Worm (Caenorhabditis elegans) whole organism, late embryonic: ENCODE data around the gene C18H7.4.

Source experiments
- C38D4.7 ChIP-seq: fragments of 200-800 bp; sonication (Bioruptor generic); optimal IDR thresholded peaks from 2 replicates; lab custom pipeline; 2018; ENCODE audit warnings: mild to moderate bottlenecking, missing genetic modification characterization, moderate library complexity, missing compliant biosample characterization
- ama-1 ChIP-seq: fragments of 150-350 bp; optimal IDR thresholded peaks from 2 replicates; lab custom pipeline; 2014
- ceh-14 ChIP-seq: sonication (generic microtip); optimal IDR thresholded peaks from 2 replicates; lab custom pipeline; 2016; ENCODE audit warnings: missing genotype, missing genetic modification characterization, missing compliant biosample characterization
- ceh-2 ChIP-seq: sonication (generic microtip); optimal IDR thresholded peaks from 2 replicates; lab custom pipeline; 2016; ENCODE audit warnings: missing genotype, missing genetic modification characterization, missing compliant biosample characterization
- elt-2 ChIP-seq: sonication (generic microtip); optimal IDR thresholded peaks from 2 replicates; lab custom pipeline; 2016; ENCODE audit warnings: missing genetic modification reagents, missing genetic modification characterization, missing compliant biosample characterization
- gmeb-2 ChIP-seq: sonication (generic microtip); optimal IDR thresholded peaks from 2 replicates; lab custom pipeline; 2016; ENCODE audit warnings: missing genetic modification characterization, inconsistent platforms, missing compliant biosample characterization
- lim-6 ChIP-seq: sonication (generic microtip); optimal IDR thresholded peaks from 2 replicates; lab custom pipeline; 2016; ENCODE audit warnings: missing genetic modification characterization, missing compliant biosample characterization
- lin-11 ChIP-seq: fragments of 200-800 bp; sonication (Bioruptor generic); optimal IDR thresholded peaks from 2 replicates; lab custom pipeline; 2018; ENCODE audit warnings: mild to moderate bottlenecking, missing genetic modification characterization, missing compliant biosample characterization
- pag-3 ChIP-seq: sonication (generic microtip); optimal IDR thresholded peaks from 2 replicates; lab custom pipeline; 2016; ENCODE audit warnings: missing compliant biosample characterization, missing genetic modification characterization, borderline replicate concordance
- pha-4 ChIP-seq: fragments of 150-350 bp; optimal IDR thresholded peaks from 2 replicates; lab custom pipeline; 2018; ENCODE audit warnings: missing biosample characterization, missing genetic modification reagents, missing genetic modification characterization
- sox-4 ChIP-seq: sonication (generic microtip); optimal IDR thresholded peaks from 2 replicates; lab custom pipeline; 2017; ENCODE audit warnings: mild to moderate bottlenecking, missing genetic modification characterization, inconsistent platforms, missing compliant biosample characterization
- unc-42 ChIP-seq: sonication (generic microtip); optimal IDR thresholded peaks from 2 replicates; lab custom pipeline; 2016; ENCODE audit warnings: missing genotype, missing genetic modification characterization, missing compliant biosample characterization
- unc-55 ChIP-seq: sonication (generic microtip); optimal IDR thresholded peaks from 2 replicates; lab custom pipeline; 2017; ENCODE audit warnings: missing biosample characterization, missing genetic modification reagents, missing genetic modification characterization

- TF ChIP-seq gmeb-2 (tag; lab: Kevin White, UChicago) (no peak), pha-4 (tag; lab: Kevin White, UChicago) (no peak), ceh-2 (tag; lab: Kevin White, UChicago) (no peak), elt-2 (tag; lab: Kevin White, UChicago) (no peak), ceh-14 (no peak), sox-4 (no peak), unc-42 (tag; lab: Kevin White, UChicago) (no peak), lin-11 (tag; lab: Kevin White, UChicago) (no peak), ama-1 (lab: Kevin White, UChicago) (no peak), pag-3 (tag; lab: Kevin White, UChicago) (no peak), C38D4.7 (GFP tag; lab: Kevin White, UChicago) (no peak), lim-6 (no peak), unc-55 (GFP tag; lab: Kevin White, UChicago) (no peak)
Measured at ce11 chrIV:593029-593428, at the start of gene C18H7.4.
